Worm (Caenorhabditis elegans): ENCODE data around the gene sre-21.

sre-21 gene

DNA sequence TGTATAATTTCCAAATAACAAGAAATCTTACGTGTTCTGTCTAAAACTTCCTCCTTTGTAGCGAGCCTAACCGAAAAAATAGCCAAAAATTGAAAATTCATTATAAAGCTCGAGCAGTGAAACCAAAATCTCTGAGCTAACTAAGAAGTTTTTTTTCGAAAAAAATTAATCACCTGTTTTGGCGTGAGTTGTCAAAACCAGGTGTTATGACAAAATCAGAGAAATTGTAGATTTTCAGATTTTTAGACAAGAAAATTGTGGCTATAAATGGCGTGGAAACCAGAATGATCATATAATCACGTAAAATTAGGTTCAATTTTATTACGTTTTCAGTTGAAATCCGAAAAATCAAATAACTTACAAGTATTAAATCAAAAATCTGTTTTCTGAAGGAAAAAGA, at the start of gene sre-21:
sre-21 (minus strand) TSS at position 101 of the 400 bp plus-strand sequence.
- no peak for TF ChIP-seq ceh-36 (tag; optimal IDR thresholded peaks at IDR 0.05)
- no peak for TF ChIP-seq ceh-13 (GFP tag; optimal IDR thresholded peaks at IDR 0.05)
- TF ChIP-seq sea-1 (GFP tag; conservative IDR thresholded peaks at IDR 0.05) = no peak
- no peak for TF ChIP-seq tbx-11 (GFP tag; IDR thresholded peaks at IDR 0.05)
- no peak for TF ChIP-seq hnd-1 (tag; optimal IDR thresholded peaks at IDR 0.05)
- TF ChIP-seq pes-1 (GFP tag; IDR thresholded peaks at IDR 0.05) = no peak
- TF ChIP-seq F13C5.2 (tag; optimal IDR thresholded peaks at IDR 0.05) = no peak
- TF ChIP-seq tra-4 (tag; optimal IDR thresholded peaks at IDR 0.05) = no peak
- no peak for TF ChIP-seq hmbx-1 (tag; optimal IDR thresholded peaks at IDR 0.05)
- no peak for TF ChIP-seq tbx-37 (GFP tag; conservative IDR thresholded peaks at IDR 0.05)
- no peak for TF ChIP-seq aly-1 (tag; optimal IDR thresholded peaks at IDR 0.05)
- no peak for TF ChIP-seq B0310.2 (tag; optimal IDR thresholded peaks at IDR 0.05)

DNA sequence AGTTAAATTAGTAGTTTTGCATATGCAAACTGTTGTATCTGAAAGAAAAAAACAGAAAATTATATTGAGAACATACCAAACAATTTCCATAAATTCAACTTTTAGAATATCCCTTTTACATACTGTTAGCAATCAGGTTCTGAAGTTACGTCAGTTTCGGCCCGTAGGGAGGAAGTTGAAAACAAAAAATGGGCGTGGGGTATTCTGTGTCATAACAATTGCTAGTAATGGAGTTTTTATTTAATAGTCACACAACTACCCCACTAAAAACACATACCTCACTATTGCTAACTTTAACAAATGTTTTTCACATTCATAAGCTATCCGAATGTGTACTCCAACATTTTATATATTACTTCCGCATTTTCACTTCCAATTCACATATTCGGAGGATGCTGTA, 48.8 kb upstream of the sre-21 start, which contains the start of gene srh-300:
srh-300 (plus strand) TSS at position 301 of the 400 bp plus-strand sequence.
- TF ChIP-seq aly-1 (tag; optimal IDR thresholded peaks at IDR 0.05) = no peak
- no peak for TF ChIP-seq tra-4 (tag; optimal IDR thresholded peaks at IDR 0.05)
- TF ChIP-seq tbx-37 (GFP tag; conservative IDR thresholded peaks at IDR 0.05) = no peak
- TF ChIP-seq hmg-4 (GFP tag; optimal IDR thresholded peaks at IDR 0.05) = no peak
- no peak for TF ChIP-seq B0310.2 (tag; optimal IDR thresholded peaks at IDR 0.05)
- no peak for TF ChIP-seq ceh-13 (GFP tag; optimal IDR thresholded peaks at IDR 0.05)
- TF ChIP-seq sea-1 (GFP tag; conservative IDR thresholded peaks at IDR 0.05) = no peak
- TF ChIP-seq ceh-36 (tag; optimal IDR thresholded peaks at IDR 0.05) = no peak
- TF ChIP-seq hnd-1 (tag; optimal IDR thresholded peaks at IDR 0.05) = no peak
- no peak for TF ChIP-seq tbx-11 (GFP tag; IDR thresholded peaks at IDR 0.05)
- no peak for TF ChIP-seq ets-7 (tag; optimal IDR thresholded peaks at IDR 0.05)
- no peak for TF ChIP-seq ama-1 (optimal IDR thresholded peaks at IDR 0.05)
- TF ChIP-seq scrt-1 (GFP tag; IDR thresholded peaks at IDR 0.05) = no peak
- no peak for TF ChIP-seq F13C5.2 (tag; optimal IDR thresholded peaks at IDR 0.05)
- no peak for TF ChIP-seq hmbx-1 (tag; optimal IDR thresholded peaks at IDR 0.05)
- TF ChIP-seq pes-1 (GFP tag; IDR thresholded peaks at IDR 0.05) = no peak
- no peak for TF ChIP-seq flt-1 (GFP tag; IDR thresholded peaks at IDR 0.05)

DNA sequence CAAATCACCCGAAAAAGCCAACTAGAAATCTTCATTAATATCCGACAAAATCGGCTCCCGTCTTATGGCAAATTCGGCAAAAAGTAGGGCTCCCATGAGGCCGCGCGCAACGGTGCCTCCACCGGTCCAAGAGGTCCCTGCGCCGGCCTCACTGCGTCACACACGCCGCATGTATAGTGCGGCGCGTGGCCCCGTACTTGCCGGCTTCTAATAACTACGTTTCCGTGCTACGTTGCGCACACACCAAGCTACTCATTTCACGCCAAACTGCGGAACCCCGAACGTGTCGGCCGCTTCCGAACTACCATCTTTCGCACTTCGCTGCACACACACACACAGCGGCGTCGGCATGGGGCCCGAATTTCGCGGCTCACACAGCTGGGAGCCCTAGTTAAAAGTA, 46.7 kb upstream of the sre-21 start:
- TF ChIP-seq hmg-4 (GFP tag; optimal IDR thresholded peaks at IDR 0.05) (no peak), tra-4 (tag; optimal IDR thresholded peaks at IDR 0.05) (no peak), tbx-11 (GFP tag; IDR thresholded peaks at IDR 0.05) (no peak), hmbx-1 (tag; optimal IDR thresholded peaks at IDR 0.05) (no peak)

DNA sequence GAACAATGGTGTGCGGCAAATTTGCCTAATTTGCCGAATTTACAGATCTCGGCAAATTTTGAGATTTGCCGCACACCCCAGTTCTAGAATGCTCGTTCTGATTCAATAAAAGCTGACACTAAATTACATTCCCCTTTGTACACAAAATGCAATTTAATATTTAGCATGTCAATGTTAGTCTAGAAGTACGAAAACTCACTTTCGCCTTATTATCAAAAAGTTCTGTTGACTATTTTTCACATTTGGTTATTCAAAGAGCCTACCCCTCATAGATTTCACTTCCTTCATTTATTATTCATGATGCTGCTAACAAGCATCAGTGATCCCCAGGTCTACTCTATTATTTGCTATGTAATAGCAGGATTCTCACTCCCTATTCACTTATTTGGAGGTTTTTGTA, 45.6 kb upstream of the sre-21 start, which contains the start of gene srh-298:
srh-298 (plus strand) TSS at position 301 of the 400 bp plus-strand sequence.
- TF ChIP-seq sea-1 (GFP tag; conservative IDR thresholded peaks at IDR 0.05) = no peak
- no peak for TF ChIP-seq ceh-13 (GFP tag; optimal IDR thresholded peaks at IDR 0.05)
- TF ChIP-seq ceh-36 (tag; optimal IDR thresholded peaks at IDR 0.05) = no peak
- TF ChIP-seq tbx-11 (GFP tag; IDR thresholded peaks at IDR 0.05) = no peak
- no peak for TF ChIP-seq scrt-1 (GFP tag; IDR thresholded peaks at IDR 0.05)
- no peak for TF ChIP-seq flt-1 (GFP tag; IDR thresholded peaks at IDR 0.05)
- TF ChIP-seq aly-1 (tag; optimal IDR thresholded peaks at IDR 0.05) = no peak
- TF ChIP-seq F13C5.2 (tag; optimal IDR thresholded peaks at IDR 0.05) = no peak
- TF ChIP-seq hnd-1 (tag; optimal IDR thresholded peaks at IDR 0.05) = no peak
- TF ChIP-seq hmbx-1 (tag; optimal IDR thresholded peaks at IDR 0.05) = no peak
- TF ChIP-seq tbx-37 (GFP tag; conservative IDR thresholded peaks at IDR 0.05) = no peak
- TF ChIP-seq B0310.2 (tag; optimal IDR thresholded peaks at IDR 0.05) = no peak
- TF ChIP-seq tra-4 (tag; optimal IDR thresholded peaks at IDR 0.05) = no peak
- TF ChIP-seq hmg-4 (GFP tag; optimal IDR thresholded peaks at IDR 0.05) = no peak
- no peak for TF ChIP-seq ama-1 (optimal IDR thresholded peaks at IDR 0.05)

DNA sequence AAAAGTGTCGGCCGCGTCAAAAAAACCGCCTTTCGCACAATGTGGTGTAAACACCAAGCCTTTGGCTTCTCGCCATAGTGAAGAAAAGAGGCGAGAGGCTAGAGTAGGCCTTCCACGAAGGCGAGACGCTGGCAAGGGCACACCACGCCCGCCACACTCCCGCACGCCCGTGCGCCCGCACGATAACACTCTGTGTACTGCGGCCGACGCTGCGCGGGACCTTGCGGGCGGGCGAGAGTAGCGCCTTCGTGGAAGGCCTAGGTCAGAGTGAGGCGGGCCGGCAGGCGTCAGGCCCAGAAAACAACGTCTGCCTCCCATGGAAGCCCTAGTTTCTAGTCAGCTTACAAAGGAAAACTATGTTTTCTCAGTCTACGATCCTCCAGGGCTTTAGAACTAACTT, 39.1 kb upstream of the sre-21 start:
- TF ChIP-seq aly-1 (tag; optimal IDR thresholded peaks at IDR 0.05) = peak; percentile 31
- no peak for TF ChIP-seq tra-4 (tag; optimal IDR thresholded peaks at IDR 0.05)

DNA sequence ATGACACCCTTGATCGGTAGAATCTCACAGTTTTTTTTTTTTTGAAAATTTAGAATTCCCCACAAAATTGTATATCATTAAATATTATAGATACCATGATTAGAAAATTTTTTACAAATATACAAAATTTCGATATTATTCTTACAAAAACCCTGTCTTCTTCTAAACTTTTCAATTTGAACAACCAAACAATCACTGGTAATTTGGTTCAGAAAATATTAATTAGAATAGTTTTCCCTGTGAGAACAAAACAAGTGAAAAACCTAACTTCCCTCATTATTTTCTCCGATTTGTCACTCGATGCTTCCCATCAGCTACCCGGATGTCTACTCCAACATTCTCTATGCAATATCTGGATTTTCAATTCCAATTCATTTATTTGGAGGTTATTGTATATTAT, 37.0 kb upstream of the sre-21 start, which contains the start of gene srh-296:
srh-296 (plus strand) TSS at position 301 of the 400 bp plus-strand sequence.
- TF ChIP-seq pes-1 (GFP tag; IDR thresholded peaks at IDR 0.05) (no peak), scrt-1 (GFP tag; IDR thresholded peaks at IDR 0.05) (no peak), tra-4 (tag; optimal IDR thresholded peaks at IDR 0.05) (no peak), flt-1 (GFP tag; IDR thresholded peaks at IDR 0.05) (no peak), ceh-36 (tag; optimal IDR thresholded peaks at IDR 0.05) (no peak), hnd-1 (tag; optimal IDR thresholded peaks at IDR 0.05) (no peak)

DNA sequence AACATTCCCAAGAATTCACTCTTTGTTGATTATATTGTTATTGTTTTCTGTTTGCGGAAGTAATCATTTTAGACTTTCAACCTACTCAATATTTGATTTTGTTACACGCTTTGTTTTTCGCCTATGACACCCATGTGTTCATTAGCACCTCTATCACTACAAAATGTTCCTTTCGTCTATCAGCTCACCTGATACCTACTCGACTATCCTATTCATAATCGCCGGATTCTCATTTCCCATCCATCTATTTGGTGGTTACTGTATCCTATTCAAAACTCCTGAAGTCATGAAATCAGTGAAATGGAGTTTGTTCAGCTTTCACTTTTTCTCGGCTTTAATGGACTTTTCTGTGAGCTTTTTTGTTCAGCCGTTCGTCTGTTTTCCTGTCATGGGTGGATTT, 32.3 kb upstream of the sre-21 start, which contains the start of gene srh-291:
srh-291 (plus strand) TSS at position 301 of the 400 bp plus-strand sequence.
- TF ChIP-seq ets-7 (tag; optimal IDR thresholded peaks at IDR 0.05) (no peak), hmbx-1 (tag; optimal IDR thresholded peaks at IDR 0.05) (no peak), sea-1 (GFP tag; conservative IDR thresholded peaks at IDR 0.05) (no peak), tbx-11 (GFP tag; IDR thresholded peaks at IDR 0.05) (no peak), hmg-4 (GFP tag; optimal IDR thresholded peaks at IDR 0.05) (no peak), flt-1 (GFP tag; IDR thresholded peaks at IDR 0.05) (no peak), tbx-37 (GFP tag; conservative IDR thresholded peaks at IDR 0.05) (no peak), F13C5.2 (tag; optimal IDR thresholded peaks at IDR 0.05) (no peak), aly-1 (tag; optimal IDR thresholded peaks at IDR 0.05) (no peak), scrt-1 (GFP tag; IDR thresholded peaks at IDR 0.05) (no peak)

DNA sequence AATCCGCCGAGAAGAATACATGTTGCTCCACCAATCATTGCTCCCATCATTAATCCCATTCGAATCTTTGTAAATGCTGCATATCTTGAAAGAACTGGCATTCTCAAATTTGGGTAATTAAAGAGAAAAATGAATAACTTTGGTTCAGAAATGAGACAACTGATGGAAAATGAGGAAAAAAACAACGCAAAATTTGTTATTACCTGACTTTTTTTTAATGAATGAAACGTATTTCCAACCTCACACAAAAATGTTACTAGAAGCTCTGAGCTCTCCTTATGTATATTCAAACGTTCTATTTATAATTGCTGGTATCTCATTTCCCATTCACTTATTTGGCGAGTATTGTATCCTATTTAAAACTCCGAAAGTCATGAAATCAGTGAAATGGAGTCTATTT, 29.5 kb upstream of the sre-21 start, which contains the start of the genes Y94A7B.11 and srh-292:
Y94A7B.11 (minus strand) TSS at position 101 of the 400 bp plus-strand sequence.
srh-292 (plus strand) TSS at position 251 of the 400 bp plus-strand sequence.
- no peak for TF ChIP-seq hmbx-1 (tag; optimal IDR thresholded peaks at IDR 0.05)

All from whole organism, early embryonic.